Fruit fly (Drosophila melanogaster) whole organism, adult: ENCODE results near the gene CG6026.

Experiments used
- CG12768 ChIP-seq: fragments of 200-800 bp; sonication (Bioruptor generic); optimal IDR thresholded peaks from 2 replicates; lab custom pipeline; 2017; ENCODE audit warnings: missing biosample characterization, missing genetic modification characterization, mild to moderate bottlenecking, moderate library complexity, missing genetic modification reagents
- CG5204 ChIP-seq: fragments of 200-800 bp; sonication (Bioruptor generic); optimal IDR thresholded peaks from 2 replicates; lab custom pipeline; 2016; ENCODE audit warnings: missing biosample characterization, missing genetic modification characterization
- CG7101 ChIP-seq: fragments of 200-800 bp; sonication (Bioruptor generic); optimal IDR thresholded peaks from 2 replicates; lab custom pipeline; 2018; ENCODE audit warnings: missing biosample characterization, mild to moderate bottlenecking, missing genetic modification characterization, moderate library complexity
- Mnt ChIP-seq: fragments of 200-800 bp; sonication (Bioruptor generic); optimal IDR thresholded peaks from 2 replicates; lab custom pipeline; 2016; ENCODE audit warnings: missing biosample characterization, mild to moderate bottlenecking, missing genetic modification characterization
- kay ChIP-seq: fragments of 200-800 bp; sonication (Bioruptor generic); peaks from one replicate; lab custom pipeline; 2016; ENCODE audit warnings: missing biosample characterization, missing genetic modification characterization, borderline replicate concordance

dm6 chr3R:19027165-19027564 lies 6.2 kb upstream of the CG6026 start, which contains the start of gene NP15.6:
- TF ChIP-seq Mnt (GFP tag; lab: Kevin White, UChicago) (no peak), CG5204 (GFP tag; lab: Kevin White, UChicago) (no peak), kay (no peak), CG7101 (no peak), CG12768 (no peak)
